Fruit fly (Drosophila melanogaster) whole organism: ENCODE data around the gene Polr1E.

ENCODE experiments used
- CG8478 ChIP-seq: fragments of >200 bp; optimal IDR thresholded peaks from 2 replicates; lab custom pipeline; 2018; ENCODE audit warnings: inconsistent platforms
- EcR ChIP-seq, 2 experiments: fragments of >200 bp; optimal IDR thresholded peaks; 2 replicates each; lab custom pipeline; 2017; ENCODE audit warnings: missing biosample characterization in 2 of 2, missing genetic modification characterization in 2 of 2, missing genetic modification reagents in 2 of 2
- pan ChIP-seq: fragments of >200 bp; optimal IDR thresholded peaks from 2 replicates; lab custom pipeline; 2017
- psq ChIP-seq: fragments of >200 bp; optimal IDR thresholded peaks from 2 replicates; lab custom pipeline; 2017

- no peak for TF ChIP-seq psq (lab: Kevin White, UChicago)
- TF ChIP-seq CG8478 (lab: Kevin White, UChicago) = no peak
- no peak for TF ChIP-seq pan
- no peak for TF ChIP-seq EcR (GFP tag; optimal IDR thresholded peaks at IDR 0.05; lab: Kevin White, UChicago)
Observed at dm6 chr3R:18260016-18260415, 41.5 kb downstream of the Polr1E start.
